Fruit fly (Drosophila melanogaster) ovary, adult (tissue): Measurements from ENCODE around the gene CG32816.

ENCODE experiments used
- CG17801 ChIP-seq: fragments of 200-800 bp; optimal IDR thresholded peaks from 2 replicates; lab custom pipeline; 2019; ENCODE audit warnings: missing biosample characterization, mild to moderate bottlenecking, missing genetic modification characterization, moderate library complexity; ENCODE audit not compliant: partially characterized antibody

Gene CG32816

dm6 chrX:470626-471025, at the start of gene CG32816:
Gene CG32816 (minus strand): TSS chrX:470726.
- no peak for TF ChIP-seq CG17801 (GFP tag; lab: Kevin White, UChicago)

DNA sequence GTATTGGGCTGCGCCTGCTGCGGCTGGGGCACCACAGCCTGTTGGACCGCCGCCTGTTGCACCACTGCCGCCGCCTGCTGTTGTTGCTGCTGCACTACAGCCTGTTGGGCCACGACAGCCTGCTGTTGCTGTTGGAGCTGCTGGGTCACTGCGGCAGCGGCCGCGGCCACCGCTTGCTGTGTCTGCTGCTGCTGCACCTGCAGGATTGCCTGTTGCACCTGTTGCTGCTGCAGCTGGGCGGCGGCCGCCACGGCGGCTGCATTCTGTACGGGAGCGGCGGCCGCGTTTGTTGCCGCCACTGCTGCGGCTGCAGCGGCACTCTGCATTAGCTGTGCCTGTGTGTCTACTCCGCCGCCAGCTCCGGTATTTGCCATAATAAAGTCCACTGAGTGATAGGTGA, 48.3 kb upstream of the CG32816 start:
- TF ChIP-seq CG17801 (GFP tag; lab: Kevin White, UChicago) = no peak

DNA sequence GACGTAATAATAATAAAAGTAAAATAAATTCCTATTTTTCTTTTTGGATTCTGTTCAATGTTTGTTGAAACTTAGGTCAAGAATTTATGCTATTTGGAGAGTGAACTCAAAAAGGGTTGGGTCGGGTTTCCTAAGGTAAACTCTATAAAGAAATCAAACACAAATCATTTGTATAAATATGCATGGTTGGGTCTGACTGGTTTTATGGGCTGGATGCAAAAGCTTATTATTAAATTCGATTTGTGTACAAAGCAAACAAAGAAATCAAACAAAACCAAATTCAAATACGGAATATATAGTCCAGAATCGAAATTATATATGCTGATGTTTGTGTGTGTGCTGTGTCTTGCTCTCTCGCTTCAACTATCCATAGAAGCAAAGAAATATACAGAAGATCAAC, 45.1 kb upstream of the CG32816 start:
- TF ChIP-seq CG17801 (GFP tag; lab: Kevin White, UChicago) = no peak

DNA sequence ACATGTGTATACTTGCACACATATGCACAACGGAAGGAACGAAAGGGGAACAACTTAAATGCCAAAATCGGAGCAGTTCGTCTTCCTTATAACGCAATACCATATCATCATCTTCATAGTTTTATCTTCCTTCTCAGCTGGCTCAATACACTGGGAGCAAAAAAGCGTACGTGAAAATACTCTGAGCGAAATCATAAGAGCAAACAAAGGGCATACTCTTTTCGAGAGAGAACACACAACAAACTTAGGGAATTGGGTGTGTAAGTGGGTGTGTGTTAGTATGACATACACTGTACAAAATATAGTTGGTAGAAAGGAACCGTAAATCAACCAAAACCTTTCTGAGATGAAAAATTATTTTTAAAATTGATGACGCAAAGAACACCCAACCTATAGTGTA, 42.0 kb upstream of the CG32816 start:
- TF ChIP-seq CG17801 (GFP tag; lab: Kevin White, UChicago) = no peak

DNA sequence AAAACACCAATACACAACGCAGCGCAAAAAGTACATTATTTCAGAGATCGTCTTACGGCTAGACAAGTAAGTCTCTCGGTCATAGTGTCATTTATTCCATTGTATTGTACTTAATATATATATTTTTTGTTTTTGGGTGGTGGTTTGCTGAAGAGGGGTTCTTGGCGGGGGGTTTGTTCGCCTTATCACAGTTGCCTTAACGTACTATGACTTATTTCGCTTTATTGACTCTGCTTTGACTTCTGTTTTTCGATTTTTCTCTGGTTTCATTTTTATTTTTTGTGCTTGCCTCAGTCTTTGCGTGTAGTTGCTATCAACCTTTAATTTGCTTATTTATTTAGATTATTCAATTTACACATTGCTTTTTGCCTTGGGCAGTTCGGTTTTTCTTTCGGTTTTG, 40.0 kb upstream of the CG32816 start:
- TF ChIP-seq CG17801 (GFP tag; lab: Kevin White, UChicago) = peak; percentile 61

dm6 chrX:509117-509516, 38.6 kb upstream of the CG32816 start, which contains the start of gene arg:
Gene arg (plus strand): TSS chrX:509435.
- TF ChIP-seq CG17801 (GFP tag; lab: Kevin White, UChicago) = no peak

- peak; percentile 80 for TF ChIP-seq CG17801 (GFP tag; lab: Kevin White, UChicago)
Measured at dm6 chrX:499589-500041, 29.1 kb upstream of the CG32816 start.

DNA sequence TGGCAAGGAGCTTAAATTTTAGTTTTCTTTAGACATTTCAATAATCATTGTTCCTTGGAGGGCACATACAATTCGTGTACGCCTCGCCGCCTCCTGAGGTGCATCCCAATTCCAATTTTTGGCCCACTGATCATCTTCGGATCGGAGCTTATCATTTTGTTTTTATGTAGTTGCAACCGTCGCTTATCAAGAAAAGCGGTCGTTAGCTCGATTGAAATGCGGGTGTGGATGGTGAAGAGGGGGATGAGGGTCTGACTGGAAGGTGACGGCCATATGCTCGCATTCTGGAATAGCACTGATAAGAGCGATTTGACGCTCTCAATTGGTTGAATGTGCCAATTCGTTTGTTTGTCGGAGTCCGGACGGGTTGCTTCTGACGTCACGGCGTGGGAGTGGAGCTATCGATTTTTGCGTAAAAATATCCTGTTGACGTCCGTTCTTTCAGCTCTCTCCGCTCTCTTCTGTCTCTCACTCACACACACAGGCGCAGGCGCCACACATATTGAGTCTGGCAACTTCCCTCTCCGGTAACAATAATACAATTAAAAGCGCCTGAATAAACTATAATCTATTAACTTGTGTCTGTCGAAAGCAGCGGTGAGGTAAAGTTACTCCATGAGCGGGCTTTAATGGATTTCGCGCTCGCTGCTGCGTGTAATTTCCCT, 28.5 kb upstream of the CG32816 start:
- no peak for TF ChIP-seq CG17801 (GFP tag; lab: Kevin White, UChicago)

dm6 chrX:498434-498833, 27.9 kb upstream of the CG32816 start:
- TF ChIP-seq CG17801 (GFP tag; lab: Kevin White, UChicago) = no peak

- no peak for TF ChIP-seq CG17801 (GFP tag; lab: Kevin White, UChicago)
Measured at dm6 chrX:497425-497824, 26.9 kb upstream of the CG32816 start.

dm6 chrX:496326-496725, 25.8 kb upstream of the CG32816 start, which contains the start of gene svr:
Gene svr (plus strand): TSS chrX:496446.
- peak; percentile 48 for TF ChIP-seq CG17801 (GFP tag; lab: Kevin White, UChicago)

DNA sequence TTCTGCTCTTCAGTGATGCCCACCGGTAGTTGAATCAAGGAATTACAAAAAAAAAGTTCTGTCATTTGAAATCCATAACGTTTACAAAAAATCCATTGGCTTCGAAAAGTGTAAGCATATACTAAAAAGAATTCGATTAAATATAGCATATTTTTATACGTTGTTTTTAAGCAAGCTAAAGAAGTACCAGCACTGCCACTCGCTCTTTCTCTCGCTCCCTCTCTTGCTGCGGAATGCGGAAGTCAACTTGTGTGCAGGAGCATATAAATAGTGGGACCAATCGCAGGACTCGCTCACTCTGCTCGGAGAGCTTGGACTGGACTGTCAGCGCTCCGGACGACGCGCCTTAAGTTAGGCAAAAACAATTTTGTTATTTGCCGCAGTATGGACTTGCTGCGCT, 24.1 kb upstream of the CG32816 start, which contains the start of gene CG17778:
TSS of gene CG17778 (plus strand) at position 8 of the 400 bp plus-strand sequence.
- no peak for TF ChIP-seq CG17801 (GFP tag; lab: Kevin White, UChicago)

- TF ChIP-seq CG17801 (GFP tag; lab: Kevin White, UChicago) = no peak
Measured at dm6 chrX:494191-494554, 23.6 kb upstream of the CG32816 start.

dm6 chrX:493445-494190, 23.1 kb upstream of the CG32816 start, which contains the start of gene CG17896:
Gene CG17896 (minus strand): TSS chrX:493495.
- peak; percentile 97 for TF ChIP-seq CG17801 (GFP tag; lab: Kevin White, UChicago)

- no peak for TF ChIP-seq CG17801 (GFP tag; lab: Kevin White, UChicago)
Measured at dm6 chrX:492701-493299, 22.3 kb upstream of the CG32816 start.
